Worm (Caenorhabditis elegans) whole organism, L2 larva: ENCODE measurements around the gene F41E6.17.

Experiments used
- ama-1 ChIP-seq: fragments of 150-350 bp; optimal IDR thresholded peaks from 2 replicates; lab custom pipeline; 2018; ENCODE audit warnings: inconsistent platforms
- elt-3 ChIP-seq: sonication (generic microtip); optimal IDR thresholded peaks from 2 replicates; lab custom pipeline; 2017; ENCODE audit warnings: missing biosample characterization, missing genetic modification characterization
- lin-39 ChIP-seq: fragments of 150-350 bp; optimal IDR thresholded peaks from 2 replicates; lab custom pipeline; 2014; ENCODE audit warnings: missing biosample characterization, missing genetic modification reagents, missing genetic modification characterization
- nhr-11 ChIP-seq: fragments of 150-350 bp; optimal IDR thresholded peaks from 2 replicates; lab custom pipeline; 2014; ENCODE audit warnings: missing biosample characterization, missing genetic modification characterization
- snpc-4 ChIP-seq: fragments of 150-350 bp; optimal IDR thresholded peaks from 2 replicates; lab custom pipeline; 2014; ENCODE audit warnings: missing biosample characterization, missing genetic modification characterization

- no peak for TF ChIP-seq snpc-4 (tag; lab: Kevin White, UChicago)
- TF ChIP-seq lin-39 (tag; lab: Kevin White, UChicago): no peak
- TF ChIP-seq ama-1: no peak
- TF ChIP-seq elt-3 (tag; lab: Kevin White, UChicago): no peak
- TF ChIP-seq nhr-11 (tag; lab: Kevin White, UChicago): no peak
Observed at ce11 chrV:8654460-8655419, 30.8 kb downstream of the F41E6.17 start.
